Fruit fly (Drosophila melanogaster) whole organism, wandering third instar larva: Measurements from ENCODE around the gene CG14995.

Source experiments
- Abd-B ChIP-seq: fragments of >200 bp; optimal IDR thresholded peaks from 2 replicates; lab custom pipeline; 2017; ENCODE audit warnings: missing biosample characterization, missing genetic modification characterization
- sv ChIP-seq: fragments of 200-800 bp; sonication (Bioruptor generic); optimal IDR thresholded peaks from 3 replicates; lab custom pipeline; 2016; ENCODE audit warnings: missing biosample characterization, missing genetic modification characterization

- TF ChIP-seq sv (no peak), Abd-B (no peak)
Measured at dm6 chr3L:4099194-4099593, 3.9 kb downstream of the CG14995 start.
